Worm (Caenorhabditis elegans) whole organism, young adult: ENCODE results near the gene K03H6.4.

Source experiments
- B0035.1 ChIP-seq: sonication (generic microtip); optimal IDR thresholded peaks from 2 replicates; lab custom pipeline; 2016; ENCODE audit warnings: missing genetic modification characterization, mild to moderate bottlenecking, missing compliant biosample characterization, missing genotype, missing genetic modification reagents
- D2030.7 ChIP-seq: fragments of 200-800 bp; sonication (Bioruptor generic); IDR thresholded peaks from 2 replicates; pipeline ENCODE4 v1.3.6; 2022; ENCODE audit warnings: missing genetic modification reagents, missing genetic modification characterization, missing compliant biosample characterization
- T26A5.8 ChIP-seq: sonication (generic microtip); optimal IDR thresholded peaks from 2 replicates; lab custom pipeline; 2016; ENCODE audit warnings: missing genetic modification characterization, missing compliant biosample characterization
- ceh-100 ChIP-seq: fragments of 200-800 bp; sonication (Bioruptor generic); IDR thresholded peaks from 2 replicates; pipeline ENCODE4 v1.3.6; 2022; ENCODE audit warnings: missing genetic modification reagents, missing genetic modification characterization, missing compliant biosample characterization
- ceh-40 ChIP-seq: fragments of 200-800 bp; sonication (Bioruptor generic); IDR thresholded peaks from 2 replicates; pipeline ENCODE4 v1.3.6; 2022; ENCODE audit warnings: missing genetic modification characterization, missing compliant biosample characterization
- chd-7 ChIP-seq: sonication (generic microtip); optimal IDR thresholded peaks from 2 replicates; lab custom pipeline; 2016; ENCODE audit warnings: mild to moderate bottlenecking, missing genetic modification characterization, moderate library complexity, missing compliant biosample characterization
- lir-1 ChIP-seq: fragments of 200-800 bp; sonication (Bioruptor generic); conservative IDR thresholded peaks from 2 replicates; pipeline ENCODE4 v1.3.6; 2022; ENCODE audit warnings: missing genetic modification reagents, missing genetic modification characterization, missing compliant biosample characterization

- TF ChIP-seq B0035.1 (tag; lab: Kevin White, UChicago) (no peak), ceh-100 (GFP tag; lab: Robert Waterston, UW) (no peak), T26A5.8 (tag; lab: Kevin White, UChicago) (no peak), chd-7 (tag; lab: Kevin White, UChicago) (no peak), D2030.7 (GFP tag; lab: Robert Waterston, UW) (no peak), ceh-40 (no peak), lir-1 (GFP tag; lab: Robert Waterston, UW) (no peak)
These were observed 27.3 kb upstream of the K03H6.4 start, which contains the start of gene col-107 for ce11 chrIV:1548457-1548861.
